Fruit fly (Drosophila melanogaster) whole organism, embryonic: ENCODE results near the gene ewg.

Source experiments
- ATbp ChIP-seq: fragments of 200-800 bp; sonication (Bioruptor generic); optimal IDR thresholded peaks from 2 replicates; lab custom pipeline; 2017; ENCODE audit warnings: missing biosample characterization, mild to moderate bottlenecking, missing genetic modification characterization, missing genetic modification reagents
- Atf6 ChIP-seq: fragments of 200-800 bp; sonication (Bioruptor generic); IDR thresholded peaks from 2 replicates; pipeline ENCODE4 v1.3.6; 2022; ENCODE audit warnings: missing biosample characterization, missing genetic modification characterization
- CG11695 ChIP-seq: fragments of 200-800 bp; sonication (Bioruptor generic); IDR thresholded peaks from 3 replicates; pipeline ENCODE4 v1.3.6; 2022; ENCODE audit warnings: missing biosample characterization, missing genetic modification characterization
- CG12942 ChIP-seq: fragments of 200-800 bp; sonication (Bioruptor generic); optimal IDR thresholded peaks from 3 replicates; lab custom pipeline; 2016; ENCODE audit warnings: missing biosample characterization, missing genetic modification characterization
- CG14667 ChIP-seq: fragments of 200-800 bp; sonication (Bioruptor generic); IDR thresholded peaks from 2 replicates; pipeline ENCODE4 v1.3.6; 2022; ENCODE audit warnings: missing biosample characterization, missing genetic modification characterization
- CG14860 ChIP-seq: fragments of 200-800 bp; sonication (Bioruptor generic); IDR thresholded peaks from 3 replicates; pipeline ENCODE4 v1.3.6; 2022; ENCODE audit warnings: missing biosample characterization, missing genetic modification characterization; ENCODE audit not compliant: partially characterized antibody
- CG15696 ChIP-seq: fragments of 200-800 bp; sonication (Bioruptor generic); optimal IDR thresholded peaks from 2 replicates; lab custom pipeline; 2019; ENCODE audit warnings: missing biosample characterization, mild to moderate bottlenecking, missing genetic modification characterization, moderate library complexity
- CG17186 ChIP-seq: fragments of 200-800 bp; sonication (Bioruptor generic); optimal IDR thresholded peaks from 3 replicates; lab custom pipeline; 2017; ENCODE audit warnings: missing biosample characterization, missing genetic modification reagents, missing genetic modification characterization
- CG2120 ChIP-seq: fragments of 200-800 bp; sonication (Bioruptor generic); optimal IDR thresholded peaks from 3 replicates; lab custom pipeline; 2016; ENCODE audit warnings: missing biosample characterization, missing genetic modification characterization
- CG31388 ChIP-seq: fragments of 200-800 bp; sonication (Bioruptor generic); optimal IDR thresholded peaks from 2 replicates; lab custom pipeline; 2016; ENCODE audit warnings: missing biosample characterization, missing genetic modification characterization
- CG32532 ChIP-seq: fragments of 200-800 bp; sonication (Bioruptor generic); IDR thresholded peaks from 2 replicates; pipeline ENCODE4 v1.3.6; 2022; ENCODE audit warnings: missing biosample characterization, missing genetic modification characterization
- CG3407 ChIP-seq: fragments of 200-800 bp; sonication (Bioruptor generic); optimal IDR thresholded peaks from 2 replicates; lab custom pipeline; 2018; ENCODE audit warnings: missing biosample characterization, mild to moderate bottlenecking, missing genetic modification characterization
- CG4328 ChIP-seq: fragments of 200-800 bp; sonication (Bioruptor generic); optimal IDR thresholded peaks from 3 replicates; lab custom pipeline; 2017; ENCODE audit warnings: missing biosample characterization, missing genetic modification reagents, missing genetic modification characterization
- CG43689 ChIP-seq: fragments of 200-800 bp; sonication (Bioruptor generic); IDR thresholded peaks from 2 replicates; pipeline ENCODE4 v1.3.6; 2022; ENCODE audit warnings: missing biosample characterization, missing genetic modification characterization
- CG8359 ChIP-seq: fragments of 200-800 bp; sonication (Bioruptor generic); optimal IDR thresholded peaks from 2 replicates; lab custom pipeline; 2017; ENCODE audit warnings: missing biosample characterization, mild to moderate bottlenecking, missing genetic modification characterization, borderline replicate concordance
- D19A ChIP-seq: fragments of 200-800 bp; optimal IDR thresholded peaks from 3 replicates; lab custom pipeline; 2019; ENCODE audit warnings: missing biosample characterization, mild to moderate bottlenecking, missing genetic modification characterization, moderate library complexity
- Dek ChIP-seq: fragments of 200-800 bp; sonication (Bioruptor generic); optimal IDR thresholded peaks from 3 replicates; lab custom pipeline; 2019; ENCODE audit warnings: missing biosample characterization, mild to moderate bottlenecking, missing genetic modification characterization, moderate library complexity
- Dp ChIP-seq: fragments of 200-800 bp; sonication (Bioruptor generic); optimal IDR thresholded peaks from 2 replicates; lab custom pipeline; 2018; ENCODE audit warnings: missing biosample characterization, mild to moderate bottlenecking, missing genetic modification characterization, moderate library complexity
- Elba2 ChIP-seq: fragments of 200-800 bp; sonication (Bioruptor generic); optimal IDR thresholded peaks from 3 replicates; lab custom pipeline; 2016; ENCODE audit warnings: missing biosample characterization, missing genetic modification characterization
- GATAe ChIP-seq: fragments of 200-800 bp; sonication (Bioruptor generic); conservative IDR thresholded peaks from 2 replicates; pipeline ENCODE4 v1.3.6; 2022; ENCODE audit warnings: missing biosample characterization, missing genetic modification characterization
- Gsc ChIP-seq: fragments of 200-800 bp; sonication (Bioruptor generic); IDR thresholded peaks from 2 replicates; pipeline ENCODE4 v1.3.6; 2022; ENCODE audit warnings: missing biosample characterization, missing genetic modification characterization
- HmgZ ChIP-seq: fragments of 200-800 bp; sonication (Bioruptor generic); optimal IDR thresholded peaks from 2 replicates; lab custom pipeline; 2018; ENCODE audit warnings: missing biosample characterization, mild to moderate bottlenecking, missing genetic modification characterization
- Hmr ChIP-seq: fragments of 200-800 bp; sonication (Bioruptor generic); optimal IDR thresholded peaks from 3 replicates; lab custom pipeline; 2017; ENCODE audit warnings: mild to moderate bottlenecking, missing biosample characterization, missing genetic modification reagents, missing genetic modification characterization
- Med ChIP-seq: fragments of 200-800 bp; sonication (Bioruptor generic); peaks from one replicate; lab custom pipeline; 2016; ENCODE audit warnings: missing biosample characterization, missing genetic modification characterization, mild to moderate bottlenecking, inconsistent platforms, moderate library complexity
- Mes4 ChIP-seq: fragments of 200-800 bp; sonication (Bioruptor generic); optimal IDR thresholded peaks from 2 replicates; lab custom pipeline; 2016; ENCODE audit warnings: missing biosample characterization, missing genetic modification characterization
- Optix ChIP-seq: fragments of 200-800 bp; sonication (Bioruptor generic); IDR thresholded peaks from 3 replicates; pipeline ENCODE4 v1.3.6; 2022; ENCODE audit warnings: missing biosample characterization, missing genetic modification characterization
- Pdp1 ChIP-seq, 2 experiments: fragments of 200-800 bp; sonication (Bioruptor generic); optimal IDR thresholded peaks; 3 replicates each; lab custom pipeline; 2016; ENCODE audit warnings: missing biosample characterization in 2 of 2, missing genetic modification characterization in 2 of 2, mild to moderate bottlenecking in 1 of 2, moderate library complexity in 1 of 2
- Sox102F ChIP-seq: fragments of 200-800 bp; sonication (Bioruptor generic); optimal IDR thresholded peaks from 2 replicates; lab custom pipeline; 2018; ENCODE audit warnings: missing biosample characterization, mild to moderate bottlenecking, missing genetic modification characterization, moderate library complexity
- Usf ChIP-seq: fragments of 200-800 bp; sonication (Bioruptor generic); optimal IDR thresholded peaks from 2 replicates; lab custom pipeline; 2017; ENCODE audit warnings: missing genotype, missing biosample characterization, missing genetic modification characterization
- amos ChIP-seq: fragments of 200-800 bp; sonication (Bioruptor generic); IDR thresholded peaks from 2 replicates; pipeline ENCODE4 v1.3.6; 2022; ENCODE audit warnings: missing biosample characterization, missing genetic modification characterization; ENCODE audit not compliant: partially characterized antibody
- btn ChIP-seq: fragments of 200-800 bp; sonication (Bioruptor generic); optimal IDR thresholded peaks from 2 replicates; lab custom pipeline; 2016; ENCODE audit warnings: missing biosample characterization, missing genetic modification characterization
- da ChIP-seq: fragments of 200-800 bp; sonication (Bioruptor generic); optimal IDR thresholded peaks from 2 replicates; lab custom pipeline; 2016; ENCODE audit warnings: missing biosample characterization, missing genetic modification characterization
- dysf ChIP-seq: fragments of 200-800 bp; sonication (Bioruptor generic); IDR thresholded peaks from 3 replicates; pipeline ENCODE4 v1.3.6; 2022; ENCODE audit warnings: missing biosample characterization, missing genetic modification characterization
- ems ChIP-seq: fragments of 200-800 bp; sonication (Bioruptor generic); optimal IDR thresholded peaks from 3 replicates; lab custom pipeline; 2016; ENCODE audit warnings: missing biosample characterization, missing genetic modification characterization
- eve ChIP-seq, 2 experiments: fragments of >200 bp; optimal IDR thresholded peaks; 2 replicates each; lab custom pipeline; 2017; ENCODE audit warnings: missing biosample characterization in 2 of 2, missing genetic modification characterization in 2 of 2
- fd64A ChIP-seq: fragments of 200-800 bp; sonication (Bioruptor generic); optimal IDR thresholded peaks from 3 replicates; lab custom pipeline; 2018; ENCODE audit warnings: missing biosample characterization, mild to moderate bottlenecking, missing genetic modification characterization
- fd96Cb ChIP-seq: fragments of 200-800 bp; sonication (Bioruptor generic); optimal IDR thresholded peaks from 2 replicates; lab custom pipeline; 2018; ENCODE audit warnings: missing biosample characterization, mild to moderate bottlenecking, missing genetic modification characterization, moderate library complexity
- fru ChIP-seq: fragments of >200 bp; optimal IDR thresholded peaks from 2 replicates; lab custom pipeline; 2017
- ftz-f1 ChIP-seq: fragments of 200-800 bp; sonication (Bioruptor generic); optimal IDR thresholded peaks from 2 replicates; lab custom pipeline; 2016; ENCODE audit warnings: missing biosample characterization, missing genetic modification characterization
- gcm2 ChIP-seq: fragments of 200-800 bp; sonication (Bioruptor generic); optimal IDR thresholded peaks from 2 replicates; lab custom pipeline; 2016; ENCODE audit warnings: missing biosample characterization, missing genetic modification characterization
- her ChIP-seq: fragments of 200-800 bp; sonication (Bioruptor generic); optimal IDR thresholded peaks from 2 replicates; lab custom pipeline; 2016; ENCODE audit warnings: missing biosample characterization, missing genetic modification characterization
- jing ChIP-seq: fragments of 200-800 bp; sonication (Bioruptor generic); optimal IDR thresholded peaks from 2 replicates; lab custom pipeline; 2018; ENCODE audit warnings: missing biosample characterization, mild to moderate bottlenecking, missing genetic modification characterization
- kni ChIP-seq: fragments of 200-800 bp; sonication (Bioruptor generic); optimal IDR thresholded peaks from 3 replicates; lab custom pipeline; 2017; ENCODE audit warnings: mild to moderate bottlenecking, missing biosample characterization, missing genetic modification reagents, missing genetic modification characterization
- odd ChIP-seq: fragments of 200-800 bp; sonication (Bioruptor generic); optimal IDR thresholded peaks from 2 replicates; lab custom pipeline; 2017; ENCODE audit warnings: missing biosample characterization, mild to moderate bottlenecking, missing genetic modification characterization
- org-1 ChIP-seq: fragments of 200-800 bp; sonication (Bioruptor generic); optimal IDR thresholded peaks from 2 replicates; lab custom pipeline; 2017; ENCODE audit warnings: missing biosample characterization, missing genetic modification characterization
- ro ChIP-seq: fragments of 200-800 bp; sonication (Bioruptor generic); IDR thresholded peaks from 2 replicates; pipeline ENCODE4 v1.3.6; 2022; ENCODE audit warnings: missing biosample characterization, missing genetic modification characterization
- salm ChIP-seq: fragments of 200-800 bp; sonication (Bioruptor generic); optimal IDR thresholded peaks from 2 replicates; lab custom pipeline; 2018; ENCODE audit warnings: missing biosample characterization, mild to moderate bottlenecking, missing genetic modification characterization
- scrt ChIP-seq: fragments of 200-800 bp; sonication (Bioruptor generic); optimal IDR thresholded peaks from 2 replicates; lab custom pipeline; 2018; ENCODE audit warnings: missing biosample characterization, mild to moderate bottlenecking, missing genetic modification characterization, moderate library complexity
- slbo ChIP-seq: fragments of 200-800 bp; sonication (Bioruptor generic); IDR thresholded peaks from 2 replicates; pipeline ENCODE4 v1.3.6; 2022; ENCODE audit warnings: missing biosample characterization, missing genetic modification characterization
- vfl ChIP-seq: fragments of 200-800 bp; sonication (Bioruptor generic); optimal IDR thresholded peaks from 2 replicates; lab custom pipeline; 2016; ENCODE audit warnings: missing biosample characterization, missing genetic modification characterization
- zen ChIP-seq: fragments of 200-800 bp; sonication (Bioruptor generic); optimal IDR thresholded peaks from 3 replicates; lab custom pipeline; 2018; ENCODE audit warnings: missing biosample characterization, mild to moderate bottlenecking, missing genetic modification characterization, moderate library complexity

Gene ewg

dm6 chrX:278370-279096 is 985 bp downstream of the ewg start (continued):
- no peak for TF ChIP-seq Usf (GFP tag; lab: Kevin White, UChicago)
- no peak for TF ChIP-seq Dek (tag; lab: Kevin White, UChicago)
- TF ChIP-seq da = no peak
- no peak for TF ChIP-seq dysf
- no peak for TF ChIP-seq Mes4 (GFP tag; lab: Kevin White, UChicago)
- TF ChIP-seq fd96Cb (tag; lab: Kevin White, UChicago) = no peak
- TF ChIP-seq Gsc (GFP tag; lab: Robert Waterston, UW) = no peak
- TF ChIP-seq CG11695 = no peak
- TF ChIP-seq org-1 = no peak
- TF ChIP-seq btn (GFP tag; lab: Kevin White, UChicago) = no peak
- no peak for TF ChIP-seq jing (GFP tag; lab: Kevin White, UChicago)
- no peak for TF ChIP-seq CG14860
- no peak for TF ChIP-seq GATAe (GFP tag; lab: Robert Waterston, UW)
- TF ChIP-seq amos (GFP tag; lab: Robert Waterston, UW) = no peak
- TF ChIP-seq odd = no peak
- no peak for TF ChIP-seq ems
- TF ChIP-seq zen (tag; lab: Kevin White, UChicago) = no peak
- TF ChIP-seq ATbp (GFP tag; lab: Kevin White, UChicago) = peak; percentile 7
- TF ChIP-seq ftz-f1 (GFP tag; lab: Kevin White, UChicago) = no peak
- TF ChIP-seq ro (GFP tag; lab: Robert Waterston, UW) = no peak
- TF ChIP-seq CG31388 (GFP tag; lab: Kevin White, UChicago) = no peak
- no peak for TF ChIP-seq scrt (GFP tag; lab: Kevin White, UChicago)
- TF ChIP-seq Hmr (GFP tag; lab: Kevin White, UChicago) = peak; percentile 40
- TF ChIP-seq CG12942 = no peak
- no peak for TF ChIP-seq Sox102F (GFP tag; lab: Kevin White, UChicago)
- TF ChIP-seq CG32532 (GFP tag; lab: Robert Waterston, UW) = no peak
- no peak for TF ChIP-seq fd64A (GFP tag; lab: Kevin White, UChicago)
- TF ChIP-seq eve (GFP tag; optimal IDR thresholded peaks at IDR 0.05; lab: Kevin White, UChicago) = peak in 1 of 2 experiments; percentile 75
- no peak for TF ChIP-seq salm (tag; lab: Kevin White, UChicago)
- TF ChIP-seq Elba2 (GFP tag; lab: Kevin White, UChicago) = peak; percentile 75
- no peak for TF ChIP-seq CG3407 (GFP tag; lab: Kevin White, UChicago)
- no peak for TF ChIP-seq CG8359
- peak in 1 of 2 experiments; percentile 21 for TF ChIP-seq Pdp1 (GFP tag; optimal IDR thresholded peaks at IDR 0.05; lab: Kevin White, UChicago)
- no peak for TF ChIP-seq vfl
- no peak for TF ChIP-seq Atf6 (GFP tag; lab: Robert Waterston, UW)
- no peak for TF ChIP-seq fru (lab: Kevin White, UChicago)
- TF ChIP-seq kni (GFP tag; lab: Kevin White, UChicago) = peak; percentile 27
- TF ChIP-seq CG43689 (GFP tag; lab: Robert Waterston, UW) = no peak
- TF ChIP-seq Optix (GFP tag; lab: Robert Waterston, UW) = no peak
- TF ChIP-seq her = no peak
- no peak for TF ChIP-seq CG15696 (tag; lab: Kevin White, UChicago)
- TF ChIP-seq CG14667 (GFP tag; lab: Robert Waterston, UW) = no peak
- peak; percentile 49 for TF ChIP-seq slbo (GFP tag; lab: Robert Waterston, UW)
- TF ChIP-seq gcm2 (GFP tag; lab: Kevin White, UChicago) = no peak
- TF ChIP-seq CG2120 (GFP tag; lab: Kevin White, UChicago) = peak; percentile 42
- peak; percentile 77 for TF ChIP-seq Med (GFP tag; lab: Kevin White, UChicago)
- no peak for TF ChIP-seq Dp (GFP tag; lab: Kevin White, UChicago)
- TF ChIP-seq CG17186 = no peak
- peak; percentile 19 for TF ChIP-seq D19A (tag; lab: Kevin White, UChicago)
- TF ChIP-seq CG4328 (GFP tag; lab: Kevin White, UChicago) = no peak
- no peak for TF ChIP-seq HmgZ (tag; lab: Kevin White, UChicago)
